Fruit fly (Drosophila melanogaster) whole organism, embryonic: Measurements from ENCODE around the gene CG43880.
A peak's percentile ranks its signal among the peaks of the same experiment; 100 is the strongest.

Experiments
- Awh ChIP-seq: fragments of 200-800 bp; sonication (Bioruptor generic); IDR thresholded peaks from 2 replicates; pipeline ENCODE4, ENCODE4 v1.3.6; 2022; ENCODE audit warnings: missing biosample characterization, missing genetic modification characterization
- CG1024 ChIP-seq: fragments of 200-800 bp; sonication (Bioruptor generic); IDR thresholded peaks from 2 replicates; pipeline ENCODE4 v1.3.6; 2022; ENCODE audit warnings: missing biosample characterization, missing genetic modification characterization
- CG10543 ChIP-seq: fragments of 200-800 bp; sonication (Bioruptor generic); optimal IDR thresholded peaks from 3 replicates; lab custom pipeline; 2017; ENCODE audit warnings: missing biosample characterization, mild to moderate bottlenecking, missing genetic modification characterization, moderate library complexity
- CG12236 ChIP-seq: fragments of 200-800 bp; sonication (Bioruptor generic); optimal IDR thresholded peaks from 2 replicates; lab custom pipeline; 2016; ENCODE audit warnings: missing biosample characterization, missing genetic modification characterization
- CG13775 ChIP-seq: fragments of 200-800 bp; sonication (Bioruptor generic); optimal IDR thresholded peaks from 3 replicates; lab custom pipeline; 2017; ENCODE audit warnings: missing biosample characterization, mild to moderate bottlenecking, missing genetic modification characterization
- CG14050 ChIP-seq: fragments of 200-800 bp; sonication (Bioruptor generic); IDR thresholded peaks from 3 replicates; pipeline ENCODE4 v1.3.6; 2022; ENCODE audit warnings: missing biosample characterization, missing genetic modification characterization
- CG15479 ChIP-seq: fragments of 200-800 bp; sonication (Bioruptor generic); optimal IDR thresholded peaks from 3 replicates; lab custom pipeline; 2019; ENCODE audit warnings: missing biosample characterization, mild to moderate bottlenecking, missing genetic modification characterization, moderate library complexity
- CG16813 ChIP-seq: fragments of 200-800 bp; sonication (Bioruptor generic); IDR thresholded peaks from 3 replicates; pipeline ENCODE4 v1.3.6; 2022; ENCODE audit warnings: missing biosample characterization, missing genetic modification characterization; ENCODE audit not compliant: partially characterized antibody
- CG17612 ChIP-seq: fragments of 200-800 bp; sonication (Bioruptor generic); IDR thresholded peaks from 2 replicates; pipeline ENCODE4 v1.3.6; 2022; ENCODE audit warnings: missing biosample characterization, missing genetic modification characterization
- CG1832 ChIP-seq: fragments of 200-800 bp; sonication (Bioruptor generic); optimal IDR thresholded peaks from 2 replicates; lab custom pipeline; 2017; ENCODE audit warnings: missing biosample characterization, mild to moderate bottlenecking, missing genetic modification characterization, inconsistent platforms
- CG18476 ChIP-seq: fragments of 200-800 bp; sonication (Bioruptor generic); optimal IDR thresholded peaks from 2 replicates; lab custom pipeline; 2016; ENCODE audit warnings: missing biosample characterization, mild to moderate bottlenecking, missing genetic modification characterization
- CG2875 ChIP-seq: fragments of 200-800 bp; sonication (Bioruptor generic); optimal IDR thresholded peaks from 2 replicates; lab custom pipeline; 2017; ENCODE audit warnings: missing biosample characterization, mild to moderate bottlenecking, missing genetic modification characterization, missing genetic modification reagents
- CG2889 ChIP-seq: fragments of 200-800 bp; sonication (Bioruptor generic); IDR thresholded peaks from 3 replicates; pipeline ENCODE4 v1.3.6; 2022; ENCODE audit warnings: missing biosample characterization, missing genetic modification characterization
- CG31224 ChIP-seq: fragments of 200-800 bp; sonication (Bioruptor generic); IDR thresholded peaks from 2 replicates; pipeline ENCODE4 v1.3.6; 2022; ENCODE audit warnings: missing biosample characterization, missing genetic modification characterization
- CG3163 ChIP-seq: fragments of 200-800 bp; sonication (Bioruptor generic); optimal IDR thresholded peaks from 3 replicates; lab custom pipeline; 2016; ENCODE audit warnings: missing biosample characterization, missing genetic modification characterization
- CG32532 ChIP-seq: fragments of 200-800 bp; sonication (Bioruptor generic); IDR thresholded peaks from 2 replicates; pipeline ENCODE4 v1.3.6; 2022; ENCODE audit warnings: missing biosample characterization, missing genetic modification characterization
- CG34422 ChIP-seq: fragments of 200-800 bp; sonication (Bioruptor generic); IDR thresholded peaks from 3 replicates; pipeline ENCODE4 v1.3.6; 2022; ENCODE audit warnings: missing biosample characterization, missing genetic modification characterization
- CG3847 ChIP-seq: fragments of 200-800 bp; sonication (Bioruptor generic); IDR thresholded peaks from 2 replicates; pipeline ENCODE4 v1.3.6; 2022; ENCODE audit warnings: missing biosample characterization, missing genetic modification characterization
- CG6272 ChIP-seq: fragments of 200-800 bp; sonication (Bioruptor generic); IDR thresholded peaks from 2 replicates; pipeline ENCODE4 v1.3.6; 2022; ENCODE audit warnings: missing biosample characterization, missing genetic modification characterization
- CG6689 ChIP-seq: fragments of 200-800 bp; sonication (Bioruptor generic); IDR thresholded peaks from 2 replicates; pipeline ENCODE4 v1.3.6; 2022; ENCODE audit warnings: missing biosample characterization, missing genetic modification characterization
- CG7271 ChIP-seq: fragments of 200-800 bp; sonication (Bioruptor generic); optimal IDR thresholded peaks from 2 replicates; lab custom pipeline; 2018; ENCODE audit warnings: missing biosample characterization, mild to moderate bottlenecking, missing genetic modification characterization, moderate library complexity
- CG7745 ChIP-seq: fragments of 200-800 bp; sonication (Bioruptor generic); optimal IDR thresholded peaks from 2 replicates; lab custom pipeline; 2018; ENCODE audit warnings: missing biosample characterization, mild to moderate bottlenecking, missing genetic modification characterization, moderate library complexity
- CG9727 ChIP-seq: fragments of 200-800 bp; sonication (Bioruptor generic); optimal IDR thresholded peaks from 3 replicates; lab custom pipeline; 2017; ENCODE audit warnings: missing biosample characterization, mild to moderate bottlenecking, missing genetic modification characterization
- Doc2 ChIP-seq: fragments of 200-800 bp; sonication (Bioruptor generic); IDR thresholded peaks from 2 replicates; pipeline ENCODE4 v1.3.6; 2022; ENCODE audit warnings: missing biosample characterization, missing genetic modification characterization
- ERR ChIP-seq: fragments of 200-800 bp; sonication (Bioruptor generic); optimal IDR thresholded peaks from 2 replicates; lab custom pipeline; 2016; ENCODE audit warnings: missing biosample characterization, missing genetic modification characterization
- Elba2 ChIP-seq: fragments of 200-800 bp; sonication (Bioruptor generic); optimal IDR thresholded peaks from 3 replicates; lab custom pipeline; 2016; ENCODE audit warnings: missing biosample characterization, missing genetic modification characterization
- H2.0 ChIP-seq: fragments of 200-800 bp; sonication (Bioruptor generic); IDR thresholded peaks from 2 replicates; pipeline ENCODE4 v1.3.6; 2022; ENCODE audit warnings: missing biosample characterization, missing genetic modification characterization
- HLH3B ChIP-seq: fragments of 200-800 bp; sonication (Bioruptor generic); IDR thresholded peaks from 2 replicates; pipeline ENCODE4 v1.3.6; 2022; ENCODE audit warnings: missing biosample characterization, missing genetic modification characterization
- Hmx ChIP-seq: fragments of 200-800 bp; sonication (Bioruptor generic); optimal IDR thresholded peaks from 2 replicates; lab custom pipeline; 2016; ENCODE audit warnings: missing biosample characterization, missing genetic modification characterization
- Lpt ChIP-seq: fragments of >200 bp; optimal IDR thresholded peaks from 2 replicates; lab custom pipeline; 2018; ENCODE audit warnings: missing biosample characterization, missing genetic modification characterization
- MTF-1 ChIP-seq: fragments of 200-800 bp; sonication (Bioruptor generic); optimal IDR thresholded peaks from 2 replicates; lab custom pipeline; 2018; ENCODE audit warnings: missing biosample characterization, mild to moderate bottlenecking, missing genetic modification characterization, borderline replicate concordance
- Max ChIP-seq: fragments of 200-800 bp; sonication (Bioruptor generic); optimal IDR thresholded peaks from 2 replicates; lab custom pipeline; 2016; ENCODE audit warnings: missing biosample characterization, mild to moderate bottlenecking, missing genetic modification characterization
- ase ChIP-seq: fragments of 200-800 bp; sonication (Bioruptor generic); IDR thresholded peaks from 3 replicates; pipeline ENCODE4 v1.3.6; 2022; ENCODE audit warnings: missing biosample characterization, missing genetic modification characterization
- bcd ChIP-seq: fragments of 200-800 bp; sonication (Bioruptor generic); optimal IDR thresholded peaks from 2 replicates; lab custom pipeline; 2017; ENCODE audit warnings: missing biosample characterization, mild to moderate bottlenecking, missing genetic modification characterization
- bigmax ChIP-seq: fragments of 200-800 bp; sonication (Bioruptor generic); optimal IDR thresholded peaks from 2 replicates; lab custom pipeline; 2018; ENCODE audit warnings: missing biosample characterization, mild to moderate bottlenecking, missing genetic modification characterization
- cas ChIP-seq: fragments of 200-800 bp; sonication (Bioruptor generic); IDR thresholded peaks from 2 replicates; pipeline ENCODE4 v1.3.6; 2022; ENCODE audit warnings: missing biosample characterization, missing genetic modification characterization
- cato ChIP-seq: fragments of 200-800 bp; sonication (Bioruptor generic); optimal IDR thresholded peaks from 2 replicates; lab custom pipeline; 2016; ENCODE audit warnings: missing biosample characterization, missing genetic modification characterization, borderline replicate concordance
- cg ChIP-seq: fragments of 200-800 bp; sonication (Bioruptor generic); optimal IDR thresholded peaks from 3 replicates; lab custom pipeline; 2019; ENCODE audit warnings: missing biosample characterization, mild to moderate bottlenecking, missing genetic modification characterization, moderate library complexity
- dysf ChIP-seq: fragments of 200-800 bp; sonication (Bioruptor generic); IDR thresholded peaks from 3 replicates; pipeline ENCODE4 v1.3.6; 2022; ENCODE audit warnings: missing biosample characterization, missing genetic modification characterization
- lilli ChIP-seq: fragments of 200-800 bp; sonication (Bioruptor generic); optimal IDR thresholded peaks from 3 replicates; lab custom pipeline; 2016; ENCODE audit warnings: missing biosample characterization, missing genetic modification characterization
- mam ChIP-seq: fragments of 200-800 bp; sonication (Bioruptor generic); optimal IDR thresholded peaks from 3 replicates; lab custom pipeline; 2016; ENCODE audit warnings: missing biosample characterization, missing genetic modification characterization
- nmo ChIP-seq: fragments of 200-800 bp; sonication (Bioruptor generic); optimal IDR thresholded peaks from 2 replicates; lab custom pipeline; 2018; ENCODE audit warnings: missing biosample characterization, mild to moderate bottlenecking, missing genetic modification characterization, moderate library complexity
- p53 ChIP-seq: fragments of 200-800 bp; sonication (Bioruptor generic); optimal IDR thresholded peaks from 2 replicates; lab custom pipeline; 2016; ENCODE audit warnings: missing biosample characterization, missing genetic modification characterization
- ranshi ChIP-seq: fragments of 200-800 bp; sonication (Bioruptor generic); IDR thresholded peaks from 2 replicates; pipeline ENCODE4 v1.3.6; 2022; ENCODE audit warnings: missing biosample characterization, missing genetic modification characterization
- salm ChIP-seq: fragments of 200-800 bp; sonication (Bioruptor generic); optimal IDR thresholded peaks from 2 replicates; lab custom pipeline; 2018; ENCODE audit warnings: missing biosample characterization, mild to moderate bottlenecking, missing genetic modification characterization
- sc ChIP-seq, 3 experiments: fragments of >200 bp in 2 of 3; fragments of 200-800 bp in 1 of 3; sonication (Bioruptor generic) in 1 of 3; optimal IDR thresholded peaks; 2 replicates in 2 of 3; 3 replicates in 1 of 3; lab custom pipeline; 2017; ENCODE audit warnings: mild to moderate bottlenecking in 1 of 3, missing biosample characterization in 1 of 3, missing genetic modification characterization in 1 of 3, missing genetic modification reagents in 1 of 3
- scrt ChIP-seq: fragments of 200-800 bp; sonication (Bioruptor generic); optimal IDR thresholded peaks from 2 replicates; lab custom pipeline; 2018; ENCODE audit warnings: missing biosample characterization, mild to moderate bottlenecking, missing genetic modification characterization, moderate library complexity
- tap ChIP-seq: fragments of 200-800 bp; optimal IDR thresholded peaks from 3 replicates; lab custom pipeline; 2019; ENCODE audit warnings: missing biosample characterization, mild to moderate bottlenecking, missing genetic modification characterization, moderate library complexity
- usp ChIP-seq: fragments of >200 bp; optimal IDR thresholded peaks from 2 replicates; lab custom pipeline; 2017; ENCODE audit warnings: missing biosample characterization, missing genetic modification characterization
- yki ChIP-seq: fragments of >200 bp; optimal IDR thresholded peaks from 3 replicates; lab custom pipeline; 2018

Gene CG43880

DNA sequence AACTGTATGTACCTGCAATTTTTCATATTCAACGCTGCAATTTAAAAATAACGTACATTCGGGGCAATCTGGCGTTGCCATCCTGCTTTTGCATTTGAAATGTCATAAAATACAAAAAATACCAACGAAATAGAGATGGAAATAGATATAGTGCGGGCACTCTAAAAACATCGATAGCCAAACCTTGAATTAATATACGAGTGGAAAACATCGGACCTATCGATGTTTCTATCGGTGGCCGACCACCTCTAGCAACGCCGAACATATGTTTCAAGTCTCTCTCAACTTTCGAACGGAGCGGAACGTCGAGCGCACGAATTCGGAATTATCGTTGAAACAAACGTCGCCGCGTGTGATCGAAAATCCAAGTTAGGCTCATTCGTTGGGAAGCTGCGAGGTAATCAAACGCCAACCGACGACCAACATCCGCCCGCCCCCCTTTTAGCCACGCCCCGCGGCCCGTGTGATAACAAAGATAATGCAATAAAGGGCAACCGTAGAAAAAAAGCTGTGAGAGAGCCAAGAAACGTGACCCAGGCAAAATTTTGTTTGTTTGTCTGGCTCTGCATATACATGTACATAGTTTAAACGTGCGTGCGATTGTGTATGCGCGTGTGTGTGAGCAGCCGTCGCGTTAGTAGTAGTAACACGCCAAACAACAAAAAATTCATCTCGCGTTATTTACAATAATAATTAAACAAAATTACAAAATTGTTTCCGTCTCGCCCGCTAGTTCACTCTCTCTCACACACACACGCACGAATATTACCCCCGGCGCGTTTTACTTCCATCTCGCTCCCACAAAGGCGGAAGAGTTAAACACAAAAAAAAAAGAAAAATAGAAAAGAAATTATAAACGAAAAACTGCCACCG is 32.9 kb upstream of the CG43880 start, which contains the start of gene nmo (continued):
- no peak for TF ChIP-seq Awh (GFP tag; lab: Robert Waterston, UW)
- TF ChIP-seq CG3163: no peak
- no peak for TF ChIP-seq ERR
- peak; percentile 34 for TF ChIP-seq CG9727
- no peak for TF ChIP-seq CG17612 (GFP tag; lab: Robert Waterston, UW)
- no peak for TF ChIP-seq CG7745 (tag; lab: Kevin White, UChicago)
- peak; percentile 5 for TF ChIP-seq Max (GFP tag; lab: Kevin White, UChicago)
- TF ChIP-seq Lpt: no peak
- no peak for TF ChIP-seq CG1024 (GFP tag; lab: Robert Waterston, UW)
- TF ChIP-seq ase: no peak
- no peak for TF ChIP-seq CG14050
- peak; percentile 68 for TF ChIP-seq CG10543
- TF ChIP-seq CG15479 (GFP tag; lab: Kevin White, UChicago): no peak
- TF ChIP-seq nmo (GFP tag; lab: Kevin White, UChicago): peak; percentile 93
- TF ChIP-seq mam: peak; percentile 8
- no peak for TF ChIP-seq CG18476 (GFP tag; lab: Kevin White, UChicago)
- no peak for TF ChIP-seq bcd (GFP tag; lab: Kevin White, UChicago)
- TF ChIP-seq HLH3B (GFP tag; lab: Robert Waterston, UW): no peak
- no peak for TF ChIP-seq CG7271
- TF ChIP-seq cato: no peak
- no peak for TF ChIP-seq ranshi (GFP tag; lab: Robert Waterston, UW)
- no peak for TF ChIP-seq Hmx (GFP tag; lab: Kevin White, UChicago)
- TF ChIP-seq yki: no peak
- no peak for TF ChIP-seq Doc2 (GFP tag; lab: Robert Waterston, UW)
- peak; percentile 50 for TF ChIP-seq CG6272 (GFP tag; lab: Robert Waterston, UW)
- no peak for TF ChIP-seq cas (GFP tag; lab: Robert Waterston, UW)
- TF ChIP-seq CG12236 (GFP tag; lab: Kevin White, UChicago): no peak
- peak; percentile 41 for TF ChIP-seq CG1832 (GFP tag; lab: Kevin White, UChicago)
- TF ChIP-seq CG32532 (GFP tag; lab: Robert Waterston, UW): no peak
- TF ChIP-seq scrt (GFP tag; lab: Kevin White, UChicago): peak; percentile 36
- no peak for TF ChIP-seq MTF-1 (GFP tag; lab: Kevin White, UChicago)
- no peak for TF ChIP-seq Elba2 (GFP tag; lab: Kevin White, UChicago)
- TF ChIP-seq sc (optimal IDR thresholded peaks at IDR 0.05; lab: Kevin White, UChicago): no peak
- TF ChIP-seq sc (GFP tag; optimal IDR thresholded peaks at IDR 0.05; lab: Kevin White, UChicago): no peak
- no peak for TF ChIP-seq H2.0 (GFP tag; lab: Robert Waterston, UW)
- no peak for TF ChIP-seq CG3847 (GFP tag; lab: Robert Waterston, UW)
- TF ChIP-seq usp: no peak
- no peak for TF ChIP-seq p53 (GFP tag; lab: Kevin White, UChicago)
- TF ChIP-seq dysf (GFP tag; lab: Robert Waterston, UW): no peak
- TF ChIP-seq CG31224: no peak
- no peak for TF ChIP-seq bigmax (GFP tag; lab: Kevin White, UChicago)
- no peak for TF ChIP-seq CG34422 (GFP tag; lab: Robert Waterston, UW)
- no peak for TF ChIP-seq CG2875 (GFP tag; lab: Kevin White, UChicago)
- TF ChIP-seq lilli (GFP tag; lab: Kevin White, UChicago): no peak
- TF ChIP-seq salm: peak; percentile 11
- no peak for TF ChIP-seq tap (tag; lab: Kevin White, UChicago)
- TF ChIP-seq CG6689 (GFP tag; lab: Robert Waterston, UW): no peak
- peak; percentile 84 for TF ChIP-seq cg (GFP tag; lab: Kevin White, UChicago)
- no peak for TF ChIP-seq CG2889 (GFP tag; lab: Robert Waterston, UW)
- no peak for TF ChIP-seq CG16813 (GFP tag; lab: Robert Waterston, UW)
- TF ChIP-seq CG13775: no peak
